Fruit fly (Drosophila melanogaster) whole organism, embryonic: ENCODE data around the gene sra.

ENCODE experiments used
- Atf-2 ChIP-seq: fragments of 200-800 bp; sonication (Bioruptor generic); optimal IDR thresholded peaks from 2 replicates; lab custom pipeline; 2016; ENCODE audit warnings: missing biosample characterization, missing genetic modification characterization
- Bgb ChIP-seq: fragments of 200-800 bp; sonication (Bioruptor generic); IDR thresholded peaks from 2 replicates; pipeline ENCODE4 v1.3.6; 2022; ENCODE audit warnings: missing biosample characterization, missing genetic modification characterization; ENCODE audit not compliant: partially characterized antibody
- BtbVII ChIP-seq: fragments of 200-800 bp; sonication (Bioruptor generic); optimal IDR thresholded peaks from 3 replicates; lab custom pipeline; 2017; ENCODE audit warnings: missing biosample characterization, mild to moderate bottlenecking, missing genetic modification characterization
- C15 ChIP-seq: fragments of 200-800 bp; sonication (Bioruptor generic); IDR thresholded peaks from 3 replicates; pipeline ENCODE4 v1.3.6; 2022; ENCODE audit warnings: missing biosample characterization, missing genetic modification characterization
- CG10147 ChIP-seq: fragments of 200-800 bp; sonication (Bioruptor generic); optimal IDR thresholded peaks from 2 replicates; lab custom pipeline; 2019; ENCODE audit warnings: missing biosample characterization, mild to moderate bottlenecking, missing genetic modification characterization, moderate library complexity
- CG11504 ChIP-seq: fragments of 200-800 bp; sonication (Bioruptor generic); optimal IDR thresholded peaks from 3 replicates; lab custom pipeline; 2019; ENCODE audit warnings: missing biosample characterization, mild to moderate bottlenecking, missing genetic modification characterization, moderate library complexity
- CG12659 ChIP-seq: fragments of 200-800 bp; sonication (Bioruptor generic); optimal IDR thresholded peaks from 3 replicates; lab custom pipeline; 2017; ENCODE audit warnings: mild to moderate bottlenecking, missing biosample characterization, missing genetic modification reagents, missing genetic modification characterization
- CG12769 ChIP-seq: fragments of 200-800 bp; sonication (Bioruptor generic); optimal IDR thresholded peaks from 2 replicates; lab custom pipeline; 2019; ENCODE audit warnings: missing biosample characterization, mild to moderate bottlenecking, missing genetic modification characterization, moderate library complexity
- CG12942 ChIP-seq: fragments of 200-800 bp; sonication (Bioruptor generic); optimal IDR thresholded peaks from 3 replicates; lab custom pipeline; 2016; ENCODE audit warnings: missing biosample characterization, missing genetic modification characterization
- CG13287 ChIP-seq: fragments of 200-800 bp; sonication (Bioruptor generic); IDR thresholded peaks from 2 replicates; pipeline ENCODE4 v1.3.6; 2022; ENCODE audit warnings: missing biosample characterization, missing genetic modification characterization; ENCODE audit not compliant: partially characterized antibody
- CG13424 ChIP-seq: fragments of 200-800 bp; sonication (Bioruptor generic); optimal IDR thresholded peaks from 2 replicates; lab custom pipeline; 2019; ENCODE audit warnings: missing biosample characterization, mild to moderate bottlenecking, missing genetic modification characterization, moderate library complexity
- CG18262 ChIP-seq: fragments of 200-800 bp; optimal IDR thresholded peaks from 3 replicates; lab custom pipeline; 2019; ENCODE audit warnings: missing biosample characterization, mild to moderate bottlenecking, missing genetic modification characterization, moderate library complexity
- CG33557 ChIP-seq: fragments of 200-800 bp; sonication (Bioruptor generic); optimal IDR thresholded peaks from 2 replicates; lab custom pipeline; 2019; ENCODE audit warnings: missing biosample characterization, mild to moderate bottlenecking, missing genetic modification characterization, moderate library complexity
- CG4617 ChIP-seq: fragments of 200-800 bp; sonication (Bioruptor generic); optimal IDR thresholded peaks from 3 replicates; lab custom pipeline; 2016; ENCODE audit warnings: missing biosample characterization, missing genetic modification characterization, borderline replicate concordance
- CG4854 ChIP-seq: fragments of 200-800 bp; sonication (Bioruptor generic); optimal IDR thresholded peaks from 2 replicates; lab custom pipeline; 2016; ENCODE audit warnings: missing biosample characterization, missing genetic modification characterization, inconsistent platforms
- CG8359 ChIP-seq: fragments of 200-800 bp; sonication (Bioruptor generic); optimal IDR thresholded peaks from 2 replicates; lab custom pipeline; 2017; ENCODE audit warnings: missing biosample characterization, mild to moderate bottlenecking, missing genetic modification characterization, borderline replicate concordance
- Dad ChIP-seq: fragments of 200-800 bp; sonication (Bioruptor generic); optimal IDR thresholded peaks from 3 replicates; lab custom pipeline; 2016; ENCODE audit warnings: missing biosample characterization, missing genetic modification characterization
- E2f1 ChIP-seq: fragments of 200-800 bp; sonication (Bioruptor generic); IDR thresholded peaks from 2 replicates; pipeline ENCODE4 v1.3.6; 2022; ENCODE audit warnings: missing biosample characterization, missing genetic modification characterization
- E2f2 ChIP-seq: fragments of 200-800 bp; sonication (Bioruptor generic); IDR thresholded peaks from 2 replicates; pipeline ENCODE4 v1.3.6; 2022; ENCODE audit warnings: missing biosample characterization, missing genetic modification characterization
- ERR ChIP-seq: fragments of 200-800 bp; sonication (Bioruptor generic); optimal IDR thresholded peaks from 2 replicates; lab custom pipeline; 2016; ENCODE audit warnings: missing biosample characterization, missing genetic modification characterization
- Eip74EF ChIP-seq, 2 experiments: fragments of 200-800 bp in 1 of 2; fragments of >200 bp in 1 of 2; sonication (Bioruptor generic) in 1 of 2; optimal IDR thresholded peaks; 2 replicates each; lab custom pipeline; 2017 to 2019; ENCODE audit warnings: missing biosample characterization in 2 of 2, missing genetic modification characterization in 2 of 2, mild to moderate bottlenecking in 1 of 2, moderate library complexity in 1 of 2
- Ets65A ChIP-seq: fragments of 200-800 bp; sonication (Bioruptor generic); peaks from one replicate; lab custom pipeline; 2016; ENCODE audit warnings: missing biosample characterization, missing genetic modification characterization
- Fer1 ChIP-seq: fragments of 200-800 bp; sonication (Bioruptor generic); optimal IDR thresholded peaks from 2 replicates; lab custom pipeline; 2017; ENCODE audit warnings: missing biosample characterization, mild to moderate bottlenecking, missing genetic modification characterization
- Fer2 ChIP-seq: fragments of 200-800 bp; sonication (Bioruptor generic); optimal IDR thresholded peaks from 2 replicates; lab custom pipeline; 2018; ENCODE audit warnings: missing biosample characterization, mild to moderate bottlenecking, missing genetic modification characterization, moderate library complexity
- Gug ChIP-seq: fragments of 200-800 bp; sonication (Bioruptor generic); IDR thresholded peaks from 4 replicates; pipeline ENCODE4 v1.3.6; 2022; ENCODE audit warnings: missing biosample characterization, missing genetic modification characterization
- H2.0 ChIP-seq: fragments of 200-800 bp; sonication (Bioruptor generic); IDR thresholded peaks from 2 replicates; pipeline ENCODE4 v1.3.6; 2022; ENCODE audit warnings: missing biosample characterization, missing genetic modification characterization
- MBD-R2 ChIP-seq: fragments of 200-800 bp; sonication (Bioruptor generic); IDR thresholded peaks from 2 replicates; pipeline ENCODE4 v1.3.6; 2022; ENCODE audit warnings: missing biosample characterization, missing genetic modification characterization
- Spps ChIP-seq: fragments of 200-800 bp; sonication (Bioruptor generic); optimal IDR thresholded peaks from 2 replicates; lab custom pipeline; 2018; ENCODE audit warnings: missing biosample characterization, mild to moderate bottlenecking, missing genetic modification characterization
- Sry-δ ChIP-seq: fragments of 200-800 bp; sonication (Bioruptor generic); optimal IDR thresholded peaks from 2 replicates; lab custom pipeline; 2016; ENCODE audit warnings: missing biosample characterization, missing genetic modification characterization
- Stat92E ChIP-seq, 3 experiments: fragments of >200 bp in 2 of 3; fragments of 200-800 bp in 1 of 3; sonication (Bioruptor generic) in 1 of 3; optimal IDR thresholded peaks; 2 replicates each; lab custom pipeline; 2017 to 2019; ENCODE audit warnings: missing biosample characterization in 3 of 3, missing genetic modification characterization in 3 of 3, mild to moderate bottlenecking in 1 of 3, moderate library complexity in 1 of 3
- Vsx1 ChIP-seq: fragments of 200-800 bp; sonication (Bioruptor generic); optimal IDR thresholded peaks from 2 replicates; lab custom pipeline; 2017; ENCODE audit warnings: missing biosample characterization, mild to moderate bottlenecking, missing genetic modification characterization, missing genetic modification reagents
- az2 ChIP-seq: fragments of 200-800 bp; sonication (Bioruptor generic); optimal IDR thresholded peaks from 3 replicates; lab custom pipeline; 2016; ENCODE audit warnings: missing biosample characterization, missing genetic modification characterization
- danr ChIP-seq: fragments of 200-800 bp; sonication (Bioruptor generic); IDR thresholded peaks from 2 replicates; pipeline ENCODE4 v1.3.6; 2022; ENCODE audit warnings: missing biosample characterization, missing genetic modification characterization
- dimm ChIP-seq: fragments of 200-800 bp; sonication (Bioruptor generic); IDR thresholded peaks from 2 replicates; pipeline ENCODE4 v1.3.6; 2022; ENCODE audit warnings: missing biosample characterization, missing genetic modification characterization
- fd3F ChIP-seq: fragments of 200-800 bp; sonication (Bioruptor generic); optimal IDR thresholded peaks from 2 replicates; lab custom pipeline; 2018; ENCODE audit warnings: missing biosample characterization, mild to moderate bottlenecking, missing genetic modification characterization, moderate library complexity
- ftz-f1 ChIP-seq: fragments of 200-800 bp; sonication (Bioruptor generic); optimal IDR thresholded peaks from 2 replicates; lab custom pipeline; 2016; ENCODE audit warnings: missing biosample characterization, missing genetic modification characterization
- inv ChIP-seq: fragments of 200-800 bp; sonication (Bioruptor generic); IDR thresholded peaks from 2 replicates; pipeline ENCODE4 v1.3.6; 2022; ENCODE audit warnings: missing biosample characterization, missing genetic modification characterization; ENCODE audit not compliant: partially characterized antibody
- lmd ChIP-seq: fragments of 200-800 bp; sonication (Bioruptor generic); IDR thresholded peaks from 2 replicates; pipeline ENCODE4 v1.3.6; 2022; ENCODE audit warnings: missing biosample characterization, missing genetic modification characterization
- nerfin-2 ChIP-seq: fragments of 200-800 bp; sonication (Bioruptor generic); IDR thresholded peaks from 2 replicates; pipeline ENCODE4 v1.3.6; 2022; ENCODE audit warnings: missing biosample characterization, missing genetic modification characterization; ENCODE audit not compliant: partially characterized antibody
- phol ChIP-seq: fragments of 200-800 bp; sonication (Bioruptor generic); optimal IDR thresholded peaks from 3 replicates; lab custom pipeline; 2018; ENCODE audit warnings: missing biosample characterization, mild to moderate bottlenecking, missing genetic modification characterization, moderate library complexity
- pum ChIP-seq: fragments of 200-800 bp; sonication (Bioruptor generic); optimal IDR thresholded peaks from 2 replicates; lab custom pipeline; 2016; ENCODE audit warnings: missing biosample characterization, missing genetic modification characterization
- pzg ChIP-seq: fragments of 200-800 bp; sonication (Bioruptor generic); optimal IDR thresholded peaks from 3 replicates; lab custom pipeline; 2018; ENCODE audit warnings: missing biosample characterization, mild to moderate bottlenecking, missing genetic modification characterization, moderate library complexity
- salm ChIP-seq: fragments of 200-800 bp; sonication (Bioruptor generic); optimal IDR thresholded peaks from 2 replicates; lab custom pipeline; 2018; ENCODE audit warnings: missing biosample characterization, mild to moderate bottlenecking, missing genetic modification characterization
- so ChIP-seq: fragments of 200-800 bp; sonication (Bioruptor generic); IDR thresholded peaks from 3 replicates; pipeline ENCODE4 v1.3.6; 2022; ENCODE audit warnings: missing biosample characterization, missing genetic modification characterization
- unc-4 ChIP-seq: fragments of 200-800 bp; sonication (Bioruptor generic); IDR thresholded peaks from 2 replicates; pipeline ENCODE4 v1.3.6; 2022; ENCODE audit warnings: missing biosample characterization, missing genetic modification characterization; ENCODE audit not compliant: partially characterized antibody
- vvl ChIP-seq: fragments of 200-800 bp; sonication (Bioruptor generic); IDR thresholded peaks from 2 replicates; pipeline ENCODE4 v1.3.6; 2022; ENCODE audit warnings: missing biosample characterization, missing genetic modification characterization

sra gene

DNA sequence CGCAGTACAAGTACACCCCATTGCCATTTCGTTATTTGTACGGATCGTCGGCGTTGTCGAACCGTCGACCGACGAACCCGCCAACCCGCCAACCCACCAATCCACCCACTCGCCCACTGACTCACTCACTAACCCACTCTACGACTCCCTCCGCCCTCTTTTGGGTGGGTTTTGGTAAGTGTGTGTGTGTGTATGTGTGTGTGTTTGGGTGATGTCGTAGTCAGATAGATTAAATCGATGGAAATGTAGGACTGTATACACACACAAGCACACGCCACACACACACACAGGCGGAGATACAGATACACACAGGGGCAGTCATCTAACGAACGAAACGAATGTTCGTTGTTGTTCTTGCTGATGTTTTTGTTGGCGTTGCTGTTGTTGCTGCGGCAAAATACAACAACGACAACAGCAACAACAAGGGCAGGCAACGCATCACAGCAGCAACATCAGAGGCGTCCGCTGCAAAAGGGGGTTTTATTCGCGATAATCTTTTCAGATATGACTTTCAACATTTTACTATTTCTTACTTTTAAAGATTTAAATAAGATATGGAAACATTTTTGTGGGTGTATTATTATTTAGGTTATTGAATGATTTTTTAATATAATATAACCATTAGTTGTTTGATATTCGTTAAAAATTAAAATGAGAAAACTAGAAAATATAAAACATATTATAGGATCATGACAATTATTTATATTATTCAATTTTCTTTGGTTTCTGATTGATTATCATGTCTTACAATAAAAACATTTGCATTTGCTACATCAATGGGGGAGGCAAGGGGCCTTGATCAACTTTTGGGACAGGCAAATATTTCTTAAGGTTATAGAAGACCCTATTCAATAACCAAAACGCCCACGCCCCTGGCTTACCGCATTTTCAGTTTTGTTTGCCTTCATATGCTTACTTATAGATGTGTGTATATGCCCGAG, 34.8 kb downstream of the sra start (continued):
- TF ChIP-seq H2.0: peak; percentile 82
- peak; percentile 83 for TF ChIP-seq CG12942
- no peak for TF ChIP-seq ERR
- TF ChIP-seq danr (GFP tag; lab: Robert Waterston, UW): no peak
- TF ChIP-seq E2f2 (GFP tag; lab: Robert Waterston, UW): peak; percentile 17; the same call in 1 of the 2 replicates
- TF ChIP-seq Spps: peak; percentile 87
- TF ChIP-seq vvl: peak; percentile 37; the same call in 1 of the 2 replicates
- peak; percentile 95 for TF ChIP-seq CG10147 (GFP tag; lab: Kevin White, UChicago)
- TF ChIP-seq CG33557: peak; percentile 94
- TF ChIP-seq BtbVII: peak; percentile 95
- TF ChIP-seq C15 (GFP tag; lab: Robert Waterston, UW): 0 out of 3 replicates have a peak, but pooled peaks have one; percentile 50
- TF ChIP-seq CG13424 (tag; lab: Kevin White, UChicago): peak; percentile 97
- no peak for TF ChIP-seq pzg (GFP tag; lab: Kevin White, UChicago)
- TF ChIP-seq salm (tag; lab: Kevin White, UChicago): peak; percentile 77
- peak; percentile 94 for TF ChIP-seq Ets65A (GFP tag; lab: Kevin White, UChicago)
- peak; percentile 71 for TF ChIP-seq Fer2 (tag; lab: Kevin White, UChicago)
- TF ChIP-seq Stat92E (GFP tag; optimal IDR thresholded peaks at IDR 0.05; lab: Kevin White, UChicago): peak in 1 of 3 experiments; percentile 73
- no peak for TF ChIP-seq CG13287 (GFP tag; lab: Robert Waterston, UW)
- TF ChIP-seq ftz-f1 (GFP tag; lab: Kevin White, UChicago): no peak
- TF ChIP-seq Fer1 (GFP tag; lab: Kevin White, UChicago): peak; percentile 86
- TF ChIP-seq Bgb (GFP tag; lab: Robert Waterston, UW): peak; percentile 29; the same call in 1 of the 2 replicates
- TF ChIP-seq lmd (GFP tag; lab: Robert Waterston, UW): peak; percentile 83
- TF ChIP-seq Eip74EF (GFP tag; optimal IDR thresholded peaks at IDR 0.05; lab: Kevin White, UChicago): peak in 1 of 2 experiments; percentile 92
- TF ChIP-seq Vsx1 (GFP tag; lab: Kevin White, UChicago): peak; percentile 86
- TF ChIP-seq so (GFP tag; lab: Robert Waterston, UW): peak; percentile 64; the same call in 2 of the 3 replicates
- peak; percentile 89 for TF ChIP-seq Gug (GFP tag; lab: Robert Waterston, UW)
- TF ChIP-seq CG11504 (tag; lab: Kevin White, UChicago): peak; percentile 96
- no peak for TF ChIP-seq Dad (GFP tag; lab: Kevin White, UChicago)
- 0 out of 2 replicates have a peak, but pooled peaks have one; percentile 25 for TF ChIP-seq unc-4
- no peak for TF ChIP-seq Sry-δ
- peak; percentile 96 for TF ChIP-seq phol
- TF ChIP-seq nerfin-2 (GFP tag; lab: Robert Waterston, UW): no peak
- peak; percentile 67; the same call in 1 of the 2 replicates for TF ChIP-seq E2f1 (GFP tag; lab: Robert Waterston, UW)
- TF ChIP-seq CG4854 (GFP tag; lab: Kevin White, UChicago): peak; percentile 12
- TF ChIP-seq CG12659 (GFP tag; lab: Kevin White, UChicago): peak; percentile 96
- peak; percentile 57 for TF ChIP-seq CG8359 (GFP tag; lab: Kevin White, UChicago)
- peak; percentile 63; the same call in 1 of the 2 replicates for TF ChIP-seq dimm (GFP tag; lab: Robert Waterston, UW)
- peak; percentile 83 for TF ChIP-seq CG12769 (tag; lab: Kevin White, UChicago)
- TF ChIP-seq CG4617 (GFP tag; lab: Kevin White, UChicago): peak; percentile 53
- peak; percentile 17 for TF ChIP-seq pum (GFP tag; lab: Kevin White, UChicago)
- TF ChIP-seq az2 (GFP tag; lab: Kevin White, UChicago): peak; percentile 87
- no peak for TF ChIP-seq inv
- TF ChIP-seq CG18262 (tag; lab: Kevin White, UChicago): peak; percentile 99
- TF ChIP-seq fd3F (GFP tag; lab: Kevin White, UChicago): peak; percentile 79
- no peak for TF ChIP-seq Atf-2 (GFP tag; lab: Kevin White, UChicago)
- TF ChIP-seq MBD-R2 (GFP tag; lab: Robert Waterston, UW): no peak
